Worm (Caenorhabditis elegans) whole organism, late embryonic: ENCODE data around the gene F58G1.2.

Experiments used
- ahr-1 ChIP-seq: sonication (generic microtip); optimal IDR thresholded peaks from 2 replicates; lab custom pipeline; 2016; ENCODE audit warnings: missing genetic modification characterization, missing compliant biosample characterization
- ceh-14 ChIP-seq: sonication (generic microtip); optimal IDR thresholded peaks from 2 replicates; lab custom pipeline; 2016; ENCODE audit warnings: missing genotype, missing genetic modification characterization, missing compliant biosample characterization
- ceh-2 ChIP-seq: sonication (generic microtip); optimal IDR thresholded peaks from 2 replicates; lab custom pipeline; 2016; ENCODE audit warnings: missing genotype, missing genetic modification characterization, missing compliant biosample characterization
- ceh-22 ChIP-seq: sonication (generic microtip); optimal IDR thresholded peaks from 2 replicates; lab custom pipeline; 2017; ENCODE audit warnings: missing biosample characterization, missing genetic modification characterization
- ceh-9 ChIP-seq: sonication (generic microtip); optimal IDR thresholded peaks from 2 replicates; lab custom pipeline; 2016; ENCODE audit warnings: mild to moderate bottlenecking, missing genetic modification characterization, inconsistent platforms, missing compliant biosample characterization
- dmd-4 ChIP-seq: sonication (generic microtip); optimal IDR thresholded peaks from 2 replicates; lab custom pipeline; 2016; ENCODE audit warnings: borderline replicate concordance, missing genetic modification characterization, missing compliant biosample characterization
- fkh-10 ChIP-seq: fragments of 150-350 bp; optimal IDR thresholded peaks from 2 replicates; lab custom pipeline; 2014; ENCODE audit warnings: missing biosample characterization, missing genetic modification reagents, missing genetic modification characterization
- hlh-13 ChIP-seq: fragments of 200-800 bp; sonication (Bioruptor generic); optimal IDR thresholded peaks from 2 replicates; lab custom pipeline; 2018; ENCODE audit warnings: mild to moderate bottlenecking, missing genetic modification characterization, missing compliant biosample characterization
- hlh-30 ChIP-seq: sonication (generic microtip); optimal IDR thresholded peaks from 2 replicates; lab custom pipeline; 2017; ENCODE audit warnings: antibody characterized with exemption, missing genetic modification characterization, missing compliant biosample characterization; ENCODE audit not compliant: insufficient read depth
- sdc-2 ChIP-seq: sonication (generic microtip); optimal IDR thresholded peaks from 2 replicates; lab custom pipeline; 2016; ENCODE audit warnings: missing genotype, missing genetic modification characterization, missing compliant biosample characterization
- ztf-16 ChIP-seq: sonication (generic microtip); optimal IDR thresholded peaks from 2 replicates; lab custom pipeline; 2017; ENCODE audit warnings: missing genetic modification characterization, missing compliant biosample characterization

DNA sequence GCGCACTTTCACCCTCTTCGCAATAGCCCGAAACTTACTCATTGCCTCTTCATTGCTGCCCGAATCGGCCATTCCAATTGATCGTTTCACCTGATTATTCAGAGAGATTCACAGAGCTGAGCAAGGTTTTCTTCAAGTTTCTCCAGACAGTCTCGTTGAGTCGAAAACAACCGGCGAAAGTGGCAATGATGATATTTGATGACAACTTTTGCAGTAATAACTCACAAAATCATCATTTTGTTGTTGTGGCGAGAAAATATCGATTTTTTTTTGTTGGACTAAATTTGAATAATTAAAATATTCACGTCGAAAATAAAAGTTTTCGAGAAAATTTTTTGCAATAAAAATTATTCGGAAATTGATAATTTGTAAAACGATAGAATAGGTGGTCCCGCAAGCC, 53.2 kb downstream of the F58G1.2 start, which contains the start of gene snf-5:
- TF ChIP-seq hlh-13 (no peak), ceh-14 (tag; lab: Kevin White, UChicago) (no peak), ceh-22 (tag; lab: Kevin White, UChicago) (no peak), hlh-30 (no peak), ztf-16 (tag; lab: Kevin White, UChicago) (no peak), ceh-9 (tag; lab: Kevin White, UChicago) (no peak), ceh-2 (tag; lab: Kevin White, UChicago) (no peak), ahr-1 (no peak), sdc-2 (tag; lab: Kevin White, UChicago) (no peak), fkh-10 (no peak), dmd-4 (tag; lab: Kevin White, UChicago) (no peak)
